Fruit fly (Drosophila melanogaster) whole organism, embryonic: ENCODE results near the gene CG34281.

ENCODE experiments used
- CG10366 ChIP-seq: fragments of 200-800 bp; sonication (Bioruptor generic); IDR thresholded peaks from 2 replicates; pipeline ENCODE4 v1.3.6; 2022; ENCODE audit warnings: missing biosample characterization, missing genetic modification characterization
- CG12071 ChIP-seq: fragments of 200-800 bp; sonication (Bioruptor generic); optimal IDR thresholded peaks from 3 replicates; lab custom pipeline; 2018; ENCODE audit warnings: missing biosample characterization, mild to moderate bottlenecking, missing genetic modification characterization
- CG1233 ChIP-seq: fragments of 200-800 bp; sonication (Bioruptor generic); optimal IDR thresholded peaks from 4 replicates; lab custom pipeline; 2018; ENCODE audit warnings: missing biosample characterization, mild to moderate bottlenecking, missing genetic modification characterization
- CG12391 ChIP-seq: fragments of 200-800 bp; sonication (Bioruptor generic); optimal IDR thresholded peaks from 3 replicates; lab custom pipeline; 2018; ENCODE audit warnings: missing biosample characterization, mild to moderate bottlenecking, missing genetic modification characterization, moderate library complexity
- CG12744 ChIP-seq: fragments of 200-800 bp; sonication (Bioruptor generic); optimal IDR thresholded peaks from 2 replicates; lab custom pipeline; 2016; ENCODE audit warnings: missing biosample characterization, missing genetic modification characterization
- CG13296 ChIP-seq: fragments of 200-800 bp; sonication (Bioruptor generic); optimal IDR thresholded peaks from 3 replicates; lab custom pipeline; 2018; ENCODE audit warnings: missing biosample characterization, mild to moderate bottlenecking, missing genetic modification characterization
- CG14667 ChIP-seq: fragments of 200-800 bp; sonication (Bioruptor generic); IDR thresholded peaks from 2 replicates; pipeline ENCODE4 v1.3.6; 2022; ENCODE audit warnings: missing biosample characterization, missing genetic modification characterization
- CG15479 ChIP-seq: fragments of 200-800 bp; sonication (Bioruptor generic); optimal IDR thresholded peaks from 3 replicates; lab custom pipeline; 2019; ENCODE audit warnings: missing biosample characterization, mild to moderate bottlenecking, missing genetic modification characterization, moderate library complexity
- CG1603 ChIP-seq: fragments of 200-800 bp; sonication (Bioruptor generic); optimal IDR thresholded peaks from 2 replicates; lab custom pipeline; 2019; ENCODE audit warnings: missing biosample characterization, mild to moderate bottlenecking, missing genetic modification characterization, moderate library complexity
- CG17328 ChIP-seq: fragments of 200-800 bp; sonication (Bioruptor generic); IDR thresholded peaks from 2 replicates; pipeline ENCODE4 v1.3.6; 2022; ENCODE audit warnings: missing biosample characterization, missing genetic modification characterization
- CG17568 ChIP-seq: fragments of 200-800 bp; sonication (Bioruptor generic); optimal IDR thresholded peaks from 2 replicates; lab custom pipeline; 2018; ENCODE audit warnings: missing biosample characterization, mild to moderate bottlenecking, missing genetic modification characterization, moderate library complexity
- CG1792 ChIP-seq: fragments of 200-800 bp; sonication (Bioruptor generic); optimal IDR thresholded peaks from 2 replicates; lab custom pipeline; 2016; ENCODE audit warnings: missing biosample characterization, missing genetic modification characterization
- CG18262 ChIP-seq: fragments of 200-800 bp; optimal IDR thresholded peaks from 3 replicates; lab custom pipeline; 2019; ENCODE audit warnings: missing biosample characterization, mild to moderate bottlenecking, missing genetic modification characterization, moderate library complexity
- CG2202 ChIP-seq: fragments of 200-800 bp; sonication (Bioruptor generic); optimal IDR thresholded peaks from 2 replicates; lab custom pipeline; 2018; ENCODE audit warnings: missing biosample characterization, mild to moderate bottlenecking, missing genetic modification characterization
- CG6813 ChIP-seq: fragments of 200-800 bp; sonication (Bioruptor generic); optimal IDR thresholded peaks from 2 replicates; lab custom pipeline; 2017; ENCODE audit warnings: missing biosample characterization, missing genetic modification characterization, mild to moderate bottlenecking, moderate library complexity, missing genetic modification reagents
- CG7271 ChIP-seq: fragments of 200-800 bp; sonication (Bioruptor generic); optimal IDR thresholded peaks from 2 replicates; lab custom pipeline; 2018; ENCODE audit warnings: missing biosample characterization, mild to moderate bottlenecking, missing genetic modification characterization, moderate library complexity
- CG7556 ChIP-seq: fragments of 200-800 bp; sonication (Bioruptor generic); optimal IDR thresholded peaks from 2 replicates; lab custom pipeline; 2017; ENCODE audit warnings: missing biosample characterization, mild to moderate bottlenecking, missing genetic modification characterization
- CG8388 ChIP-seq: fragments of 200-800 bp; sonication (Bioruptor generic); optimal IDR thresholded peaks from 2 replicates; lab custom pipeline; 2019; ENCODE audit warnings: missing biosample characterization, mild to moderate bottlenecking, missing genetic modification characterization, moderate library complexity
- CG9437 ChIP-seq: fragments of 200-800 bp; sonication (Bioruptor generic); optimal IDR thresholded peaks from 2 replicates; lab custom pipeline; 2018; ENCODE audit warnings: missing biosample characterization, mild to moderate bottlenecking, missing genetic modification characterization
- CoRest ChIP-seq: fragments of 200-800 bp; sonication (Bioruptor generic); optimal IDR thresholded peaks from 3 replicates; lab custom pipeline; 2018; ENCODE audit warnings: missing biosample characterization, mild to moderate bottlenecking, missing genetic modification characterization, moderate library complexity
- D ChIP-seq, 2 experiments: fragments of 200-800 bp in 1 of 2; fragments of >200 bp in 1 of 2; sonication (Bioruptor generic) in 1 of 2; optimal IDR thresholded peaks; 2 replicates in 1 of 2; 3 replicates in 1 of 2; lab custom pipeline; 2017; ENCODE audit warnings: mild to moderate bottlenecking in 1 of 2, missing biosample characterization in 1 of 2, missing genetic modification characterization in 1 of 2, missing genetic modification reagents in 1 of 2
- Ets97D ChIP-seq: fragments of 200-800 bp; sonication (Bioruptor generic); optimal IDR thresholded peaks from 3 replicates; lab custom pipeline; 2016; ENCODE audit warnings: missing biosample characterization, missing genetic modification characterization
- Fer3 ChIP-seq: fragments of 200-800 bp; sonication (Bioruptor generic); optimal IDR thresholded peaks from 2 replicates; lab custom pipeline; 2018; ENCODE audit warnings: missing biosample characterization, mild to moderate bottlenecking, missing genetic modification characterization, moderate library complexity
- HLHmδ ChIP-seq: fragments of 200-800 bp; sonication (Bioruptor generic); optimal IDR thresholded peaks from 2 replicates; lab custom pipeline; 2018; ENCODE audit warnings: missing biosample characterization, mild to moderate bottlenecking, missing genetic modification characterization, moderate library complexity
- Lhr ChIP-seq: fragments of 200-800 bp; sonication (Bioruptor generic); optimal IDR thresholded peaks from 3 replicates; lab custom pipeline; 2017; ENCODE audit warnings: mild to moderate bottlenecking, missing biosample characterization, missing genetic modification reagents, missing genetic modification characterization
- Mad ChIP-seq: fragments of 200-800 bp; sonication (Bioruptor generic); optimal IDR thresholded peaks from 2 replicates; lab custom pipeline; 2016; ENCODE audit warnings: missing biosample characterization, missing genetic modification characterization
- NFAT ChIP-seq: fragments of 200-800 bp; sonication (Bioruptor generic); IDR thresholded peaks from 2 replicates; pipeline ENCODE4 v1.3.6; 2022; ENCODE audit warnings: missing biosample characterization, missing genetic modification characterization
- PHDP ChIP-seq: fragments of 200-800 bp; sonication (Bioruptor generic); optimal IDR thresholded peaks from 3 replicates; lab custom pipeline; 2018; ENCODE audit warnings: missing biosample characterization, mild to moderate bottlenecking, missing genetic modification characterization, moderate library complexity
- Spps ChIP-seq: fragments of 200-800 bp; sonication (Bioruptor generic); optimal IDR thresholded peaks from 2 replicates; lab custom pipeline; 2018; ENCODE audit warnings: missing biosample characterization, mild to moderate bottlenecking, missing genetic modification characterization
- Xbp1 ChIP-seq: fragments of 200-800 bp; sonication (Bioruptor generic); optimal IDR thresholded peaks from 3 replicates; lab custom pipeline; 2016; ENCODE audit warnings: missing biosample characterization, mild to moderate bottlenecking, missing genetic modification characterization
- YL-1 ChIP-seq: fragments of 200-800 bp; sonication (Bioruptor generic); optimal IDR thresholded peaks from 3 replicates; lab custom pipeline; 2017; ENCODE audit warnings: missing biosample characterization, mild to moderate bottlenecking, missing genetic modification characterization
- bigmax ChIP-seq: fragments of 200-800 bp; sonication (Bioruptor generic); optimal IDR thresholded peaks from 2 replicates; lab custom pipeline; 2018; ENCODE audit warnings: missing biosample characterization, mild to moderate bottlenecking, missing genetic modification characterization
- btn ChIP-seq: fragments of 200-800 bp; sonication (Bioruptor generic); optimal IDR thresholded peaks from 2 replicates; lab custom pipeline; 2016; ENCODE audit warnings: missing biosample characterization, missing genetic modification characterization
- chm ChIP-seq: fragments of 200-800 bp; sonication (Bioruptor generic); IDR thresholded peaks from 2 replicates; pipeline ENCODE4 v1.3.6; 2022; ENCODE audit warnings: missing biosample characterization, missing genetic modification characterization
- ci ChIP-seq: fragments of 200-800 bp; sonication (Bioruptor generic); IDR thresholded peaks from 3 replicates; pipeline ENCODE4 v1.3.6; 2022; ENCODE audit warnings: missing biosample characterization, missing genetic modification characterization
- danr ChIP-seq: fragments of 200-800 bp; sonication (Bioruptor generic); IDR thresholded peaks from 2 replicates; pipeline ENCODE4 v1.3.6; 2022; ENCODE audit warnings: missing biosample characterization, missing genetic modification characterization
- dmrt11E ChIP-seq: fragments of 200-800 bp; sonication (Bioruptor generic); optimal IDR thresholded peaks from 3 replicates; lab custom pipeline; 2018; ENCODE audit warnings: missing biosample characterization, mild to moderate bottlenecking, missing genetic modification characterization, moderate library complexity
- fd64A ChIP-seq: fragments of 200-800 bp; sonication (Bioruptor generic); optimal IDR thresholded peaks from 3 replicates; lab custom pipeline; 2018; ENCODE audit warnings: missing biosample characterization, mild to moderate bottlenecking, missing genetic modification characterization
- gfzf ChIP-seq: fragments of 200-800 bp; sonication (Bioruptor generic); optimal IDR thresholded peaks from 2 replicates; lab custom pipeline; 2016; ENCODE audit warnings: missing biosample characterization, mild to moderate bottlenecking, missing genetic modification characterization, moderate library complexity
- gsb-n ChIP-seq: fragments of 200-800 bp; sonication (Bioruptor generic); optimal IDR thresholded peaks from 3 replicates; lab custom pipeline; 2018; ENCODE audit warnings: missing biosample characterization, mild to moderate bottlenecking, missing genetic modification characterization
- lab ChIP-seq: fragments of 200-800 bp; sonication (Bioruptor generic); optimal IDR thresholded peaks from 3 replicates; lab custom pipeline; 2017; ENCODE audit warnings: missing biosample characterization, missing genetic modification characterization, mild to moderate bottlenecking, moderate library complexity, missing genetic modification reagents
- nau ChIP-seq: fragments of 200-800 bp; sonication (Bioruptor generic); optimal IDR thresholded peaks from 3 replicates; lab custom pipeline; 2017; ENCODE audit warnings: missing biosample characterization, mild to moderate bottlenecking, missing genetic modification characterization, missing genetic modification reagents
- odd ChIP-seq: fragments of 200-800 bp; sonication (Bioruptor generic); optimal IDR thresholded peaks from 2 replicates; lab custom pipeline; 2017; ENCODE audit warnings: missing biosample characterization, mild to moderate bottlenecking, missing genetic modification characterization
- onecut ChIP-seq: fragments of 200-800 bp; sonication (Bioruptor generic); IDR thresholded peaks from 2 replicates; pipeline ENCODE4 v1.3.6; 2022; ENCODE audit warnings: missing biosample characterization, missing genetic modification characterization
- ranshi ChIP-seq: fragments of 200-800 bp; sonication (Bioruptor generic); IDR thresholded peaks from 2 replicates; pipeline ENCODE4 v1.3.6; 2022; ENCODE audit warnings: missing biosample characterization, missing genetic modification characterization
- sens ChIP-seq: fragments of 200-800 bp; sonication (Bioruptor generic); peaks from one replicate; lab custom pipeline; 2016; ENCODE audit warnings: missing biosample characterization, missing genetic modification characterization
- sens-2 ChIP-seq: fragments of 200-800 bp; sonication (Bioruptor generic); IDR thresholded peaks from 2 replicates; pipeline ENCODE4 v1.3.6; 2022; ENCODE audit warnings: missing biosample characterization, missing genetic modification characterization
- sima ChIP-seq: fragments of 200-800 bp; sonication (Bioruptor generic); optimal IDR thresholded peaks from 2 replicates; lab custom pipeline; 2016; ENCODE audit warnings: missing biosample characterization, missing genetic modification characterization
- sob ChIP-seq: fragments of 200-800 bp; sonication (Bioruptor generic); IDR thresholded peaks from 2 replicates; pipeline ENCODE4 v1.3.6; 2022; ENCODE audit warnings: missing biosample characterization, missing genetic modification characterization
- ssp ChIP-seq: fragments of 200-800 bp; sonication (Bioruptor generic); IDR thresholded peaks from 2 replicates; pipeline ENCODE4 v1.3.6; 2022; ENCODE audit warnings: missing biosample characterization, missing genetic modification characterization

CG34281 gene

DNA sequence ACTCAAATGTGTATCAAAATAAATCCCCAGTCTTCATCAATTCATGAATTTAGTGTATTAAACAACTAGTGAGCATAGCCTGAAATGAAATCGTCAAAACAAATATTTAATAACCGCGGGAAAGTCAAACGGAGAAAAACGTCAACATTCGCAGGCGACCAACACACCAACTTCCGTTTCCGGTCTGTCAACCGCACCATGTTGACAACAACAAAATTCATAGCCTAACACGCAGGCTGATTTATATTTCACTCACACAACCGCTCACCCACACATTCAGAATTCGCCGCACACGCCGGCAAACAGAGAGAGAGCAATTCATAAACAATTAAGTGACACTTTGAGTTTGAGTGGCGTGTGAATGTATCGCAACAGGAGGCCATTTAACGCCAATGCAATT lies 42.4 kb downstream of the CG34281 start (continued):
- TF ChIP-seq gfzf (no peak), CG18262 (tag; lab: Kevin White, UChicago) (peak; percentile 5), CG2202 (tag; lab: Kevin White, UChicago) (peak; percentile 65), dmrt11E (peak; percentile 21), CG1792 (GFP tag; lab: Kevin White, UChicago) (no peak), sima (GFP tag; lab: Kevin White, UChicago) (no peak), CG17328 (GFP tag; lab: Robert Waterston, UW) (peak; percentile 52), D (optimal IDR thresholded peaks at IDR 0.05; lab: Kevin White, UChicago) (no peak), D (GFP tag; optimal IDR thresholded peaks at IDR 0.05; lab: Kevin White, UChicago) (peak; percentile 3), bigmax (GFP tag; lab: Kevin White, UChicago) (no peak), lab (GFP tag; lab: Kevin White, UChicago) (peak; percentile 30), CG14667 (no peak), CG17568 (GFP tag; lab: Kevin White, UChicago) (peak; percentile 67), CG1233 (GFP tag; lab: Kevin White, UChicago) (peak; percentile 61), HLHmδ (GFP tag; lab: Kevin White, UChicago) (peak; percentile 88), CG12391 (tag; lab: Kevin White, UChicago) (peak; percentile 30), Xbp1 (no peak), Mad (GFP tag; lab: Kevin White, UChicago) (no peak), CG9437 (GFP tag; lab: Kevin White, UChicago) (peak; percentile 1), nau (GFP tag; lab: Kevin White, UChicago) (peak; percentile 15), CG7271 (tag; lab: Kevin White, UChicago) (peak; percentile 93), ranshi (GFP tag; lab: Robert Waterston, UW) (peak; percentile 16; the same call in 1 of the 2 replicates), PHDP (tag; lab: Kevin White, UChicago) (peak; percentile 64), CG1603 (tag; lab: Kevin White, UChicago) (peak; percentile 56), CG10366 (no peak), Fer3 (peak; percentile 4), sens-2 (GFP tag; lab: Robert Waterston, UW) (0 out of 2 replicates have a peak, but pooled peaks have one; percentile 43), sens (GFP tag; lab: Kevin White, UChicago) (peak; percentile 79), chm (GFP tag; lab: Robert Waterston, UW) (peak; percentile 67), CG7556 (GFP tag; lab: Kevin White, UChicago) (no peak), CG8388 (GFP tag; lab: Kevin White, UChicago) (peak; percentile 48), CG13296 (GFP tag; lab: Kevin White, UChicago) (peak; percentile 13), Lhr (peak; percentile 20), CG12071 (GFP tag; lab: Kevin White, UChicago) (peak; percentile 41), ssp (GFP tag; lab: Robert Waterston, UW) (no peak), onecut (GFP tag; lab: Robert Waterston, UW) (peak; percentile 44), fd64A (GFP tag; lab: Kevin White, UChicago) (peak; percentile 31), CG15479 (peak; percentile 7), sob (GFP tag; lab: Robert Waterston, UW) (0 out of 2 replicates have a peak, but pooled peaks have one; percentile 18), CG6813 (GFP tag; lab: Kevin White, UChicago) (peak; percentile 17), odd (peak; percentile 63), YL-1 (GFP tag; lab: Kevin White, UChicago) (peak; percentile 9), Spps (tag; lab: Kevin White, UChicago) (peak; percentile 24), Ets97D (GFP tag; lab: Kevin White, UChicago) (peak; percentile 96), CG12744 (peak; percentile 21), NFAT (no peak), CoRest (tag; lab: Kevin White, UChicago) (peak; percentile 33), ci (GFP tag; lab: Robert Waterston, UW) (peak; percentile 89), danr (GFP tag; lab: Robert Waterston, UW) (no peak), btn (GFP tag; lab: Kevin White, UChicago) (no peak), gsb-n (tag; lab: Kevin White, UChicago) (peak; percentile 38)
